Worm (Caenorhabditis elegans): Measurements from ENCODE around the gene R01E6.7.

- TF ChIP-seq W03F9.2 (tag; optimal IDR thresholded peaks at IDR 0.05) (no peak), him-1 (tag; optimal IDR thresholded peaks at IDR 0.05) (no peak)
Observed at ce11 chrX:13610040-13610439, 40.3 kb upstream of the R01E6.7 start.

Measured in whole organism, L4/young adult.